Fruit fly (Drosophila melanogaster) whole organism, embryonic: ENCODE measurements around the gene CG17601.

ENCODE experiments used
- Adf1 ChIP-seq: fragments of 200-800 bp; sonication (Bioruptor generic); IDR thresholded peaks from 2 replicates; pipeline ENCODE4 v1.3.6; 2022; ENCODE audit warnings: missing biosample characterization, missing genetic modification characterization
- Blimp-1 ChIP-seq: fragments of 200-800 bp; sonication (Bioruptor generic); optimal IDR thresholded peaks from 3 replicates; lab custom pipeline; 2018; ENCODE audit warnings: missing biosample characterization, missing genetic modification characterization, mild to moderate bottlenecking, moderate library complexity, missing genetic modification reagents
- CG10321 ChIP-seq: fragments of 200-800 bp; sonication (Bioruptor generic); IDR thresholded peaks from 2 replicates; pipeline ENCODE4 v1.3.6; 2022; ENCODE audit warnings: missing biosample characterization, missing genetic modification characterization
- CG11085 ChIP-seq: fragments of 200-800 bp; sonication (Bioruptor generic); IDR thresholded peaks from 2 replicates; pipeline ENCODE4 v1.3.6; 2022; ENCODE audit warnings: missing biosample characterization, missing genetic modification characterization
- CG11456 ChIP-seq: fragments of 200-800 bp; sonication (Bioruptor generic); IDR thresholded peaks from 3 replicates; pipeline ENCODE4 v1.3.6; 2022; ENCODE audit warnings: missing biosample characterization, missing genetic modification characterization
- CG11695 ChIP-seq: fragments of 200-800 bp; sonication (Bioruptor generic); IDR thresholded peaks from 3 replicates; pipeline ENCODE4 v1.3.6; 2022; ENCODE audit warnings: missing biosample characterization, missing genetic modification characterization
- CG12391 ChIP-seq: fragments of 200-800 bp; sonication (Bioruptor generic); optimal IDR thresholded peaks from 3 replicates; lab custom pipeline; 2018; ENCODE audit warnings: missing biosample characterization, mild to moderate bottlenecking, missing genetic modification characterization, moderate library complexity
- CG12659 ChIP-seq: fragments of 200-800 bp; sonication (Bioruptor generic); optimal IDR thresholded peaks from 3 replicates; lab custom pipeline; 2017; ENCODE audit warnings: mild to moderate bottlenecking, missing biosample characterization, missing genetic modification reagents, missing genetic modification characterization
- CG12769 ChIP-seq: fragments of 200-800 bp; sonication (Bioruptor generic); optimal IDR thresholded peaks from 2 replicates; lab custom pipeline; 2019; ENCODE audit warnings: missing biosample characterization, mild to moderate bottlenecking, missing genetic modification characterization, moderate library complexity
- CG13287 ChIP-seq: fragments of 200-800 bp; sonication (Bioruptor generic); IDR thresholded peaks from 2 replicates; pipeline ENCODE4 v1.3.6; 2022; ENCODE audit warnings: missing biosample characterization, missing genetic modification characterization; ENCODE audit not compliant: partially characterized antibody
- CG15269 ChIP-seq: fragments of 200-800 bp; sonication (Bioruptor generic); optimal IDR thresholded peaks from 2 replicates; lab custom pipeline; 2018; ENCODE audit warnings: missing biosample characterization, mild to moderate bottlenecking, missing genetic modification characterization, moderate library complexity
- CG15601 ChIP-seq: fragments of 200-800 bp; sonication (Bioruptor generic); optimal IDR thresholded peaks from 3 replicates; lab custom pipeline; 2019; ENCODE audit warnings: missing biosample characterization, mild to moderate bottlenecking, missing genetic modification characterization, moderate library complexity
- CG33557 ChIP-seq: fragments of 200-800 bp; sonication (Bioruptor generic); optimal IDR thresholded peaks from 2 replicates; lab custom pipeline; 2019; ENCODE audit warnings: missing biosample characterization, mild to moderate bottlenecking, missing genetic modification characterization, moderate library complexity
- CG4328 ChIP-seq: fragments of 200-800 bp; sonication (Bioruptor generic); optimal IDR thresholded peaks from 3 replicates; lab custom pipeline; 2017; ENCODE audit warnings: missing biosample characterization, missing genetic modification reagents, missing genetic modification characterization
- CG43689 ChIP-seq: fragments of 200-800 bp; sonication (Bioruptor generic); IDR thresholded peaks from 2 replicates; pipeline ENCODE4 v1.3.6; 2022; ENCODE audit warnings: missing biosample characterization, missing genetic modification characterization
- CTCF ChIP-seq: fragments of 200-800 bp; sonication (Bioruptor generic); optimal IDR thresholded peaks from 2 replicates; lab custom pipeline; 2017; ENCODE audit warnings: missing biosample characterization, mild to moderate bottlenecking, missing genetic modification characterization, moderate library complexity
- Deaf1 ChIP-seq: fragments of 200-800 bp; optimal IDR thresholded peaks from 3 replicates; lab custom pipeline; 2019; ENCODE audit warnings: missing biosample characterization, mild to moderate bottlenecking, missing genetic modification characterization, moderate library complexity
- Dfd ChIP-seq, 2 experiments: fragments of >200 bp; optimal IDR thresholded peaks; 2 replicates each; lab custom pipeline; 2017; ENCODE audit warnings: missing biosample characterization in 2 of 2, missing genetic modification characterization in 2 of 2
- E2f2 ChIP-seq: fragments of 200-800 bp; sonication (Bioruptor generic); IDR thresholded peaks from 2 replicates; pipeline ENCODE4 v1.3.6; 2022; ENCODE audit warnings: missing biosample characterization, missing genetic modification characterization
- Jarid2 ChIP-seq: fragments of 200-800 bp; sonication (Bioruptor generic); optimal IDR thresholded peaks from 3 replicates; lab custom pipeline; 2017; ENCODE audit warnings: mild to moderate bottlenecking, missing biosample characterization, missing genetic modification reagents, missing genetic modification characterization
- Max ChIP-seq: fragments of 200-800 bp; sonication (Bioruptor generic); optimal IDR thresholded peaks from 2 replicates; lab custom pipeline; 2016; ENCODE audit warnings: missing biosample characterization, mild to moderate bottlenecking, missing genetic modification characterization
- cg ChIP-seq: fragments of 200-800 bp; sonication (Bioruptor generic); optimal IDR thresholded peaks from 3 replicates; lab custom pipeline; 2019; ENCODE audit warnings: missing biosample characterization, mild to moderate bottlenecking, missing genetic modification characterization, moderate library complexity
- chinmo ChIP-seq: fragments of 200-800 bp; sonication (Bioruptor generic); IDR thresholded peaks from 4 replicates; pipeline ENCODE4 v1.3.6; 2022; ENCODE audit warnings: missing biosample characterization, missing genetic modification characterization; ENCODE audit not compliant: partially characterized antibody
- ci ChIP-seq: fragments of 200-800 bp; sonication (Bioruptor generic); IDR thresholded peaks from 3 replicates; pipeline ENCODE4 v1.3.6; 2022; ENCODE audit warnings: missing biosample characterization, missing genetic modification characterization
- crc ChIP-seq: fragments of 200-800 bp; sonication (Bioruptor generic); optimal IDR thresholded peaks from 2 replicates; lab custom pipeline; 2016; ENCODE audit warnings: missing biosample characterization, missing genetic modification characterization
- dmrt11E ChIP-seq: fragments of 200-800 bp; sonication (Bioruptor generic); optimal IDR thresholded peaks from 3 replicates; lab custom pipeline; 2018; ENCODE audit warnings: missing biosample characterization, mild to moderate bottlenecking, missing genetic modification characterization, moderate library complexity
- hb ChIP-seq: fragments of 200-800 bp; sonication (Bioruptor generic); IDR thresholded peaks from 3 replicates; pipeline ENCODE4 v1.3.6; 2022; ENCODE audit warnings: missing biosample characterization, missing genetic modification characterization; ENCODE audit not compliant: partially characterized antibody
- oc ChIP-seq: fragments of 200-800 bp; sonication (Bioruptor generic); optimal IDR thresholded peaks from 2 replicates; lab custom pipeline; 2018; ENCODE audit warnings: missing biosample characterization, mild to moderate bottlenecking, missing genetic modification characterization, moderate library complexity
- sd ChIP-seq: fragments of 200-800 bp; sonication (Bioruptor generic); optimal IDR thresholded peaks from 3 replicates; lab custom pipeline; 2018; ENCODE audit warnings: missing biosample characterization, mild to moderate bottlenecking, missing genetic modification characterization, moderate library complexity
- sens ChIP-seq: fragments of 200-800 bp; sonication (Bioruptor generic); peaks from one replicate; lab custom pipeline; 2016; ENCODE audit warnings: missing biosample characterization, missing genetic modification characterization
- tin ChIP-seq: fragments of 200-800 bp; sonication (Bioruptor generic); optimal IDR thresholded peaks from 3 replicates; lab custom pipeline; 2016; ENCODE audit warnings: missing biosample characterization, missing genetic modification characterization
- trem ChIP-seq: fragments of 200-800 bp; optimal IDR thresholded peaks from 3 replicates; lab custom pipeline; 2019; ENCODE audit warnings: missing biosample characterization, mild to moderate bottlenecking, missing genetic modification characterization, moderate library complexity
- unpg ChIP-seq: fragments of 200-800 bp; sonication (Bioruptor generic); optimal IDR thresholded peaks from 3 replicates; lab custom pipeline; 2018; ENCODE audit warnings: missing biosample characterization, mild to moderate bottlenecking, missing genetic modification characterization, moderate library complexity
- vfl ChIP-seq: fragments of 200-800 bp; sonication (Bioruptor generic); optimal IDR thresholded peaks from 2 replicates; lab custom pipeline; 2016; ENCODE audit warnings: missing biosample characterization, missing genetic modification characterization

CG17601 gene

DNA sequence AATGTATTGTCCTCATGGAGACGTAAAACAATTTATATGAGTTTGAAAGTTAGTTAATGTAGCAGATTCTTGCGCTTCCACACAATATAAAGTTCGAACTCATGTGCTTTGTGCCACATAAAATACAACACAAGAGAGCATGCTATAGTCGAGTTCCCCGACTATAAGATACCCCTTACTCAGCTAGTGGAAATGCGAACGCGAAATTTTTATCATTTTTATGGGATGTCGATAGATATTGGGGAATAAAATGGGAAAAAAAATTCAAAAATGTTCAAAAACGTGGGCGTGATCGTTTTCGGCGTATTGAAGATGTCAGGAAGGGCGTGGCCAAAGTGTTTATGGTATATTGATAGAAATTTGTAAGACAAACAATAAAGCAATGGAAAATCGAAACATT is 36.1 kb upstream of the CG17601 start (continued):
- TF ChIP-seq Dfd (GFP tag; optimal IDR thresholded peaks at IDR 0.05; lab: Kevin White, UChicago) (no peak), hb (GFP tag; lab: Robert Waterston, UW) (peak; percentile 54; the same call in 1 of the 3 replicates)

DNA sequence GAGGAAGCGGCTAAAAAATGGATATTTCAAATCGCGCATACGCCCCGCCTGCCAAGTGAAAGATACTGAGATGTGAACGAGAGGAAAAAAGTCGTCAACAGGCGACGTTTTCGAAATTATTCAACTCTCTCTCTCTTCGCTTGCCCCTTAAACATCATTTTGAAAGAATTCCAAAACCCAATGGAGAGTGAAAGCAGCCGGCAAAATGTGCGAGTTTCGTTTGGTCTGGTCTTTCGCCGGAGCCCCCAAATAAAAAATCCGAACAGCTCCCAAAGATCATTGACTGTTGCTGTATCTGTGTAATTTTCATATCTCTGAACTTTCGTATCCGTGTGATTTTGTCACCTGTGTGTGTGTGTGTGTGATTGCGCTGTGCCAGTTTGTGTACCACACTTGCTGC is 34.8 kb upstream of the CG17601 start:
- TF ChIP-seq cg (GFP tag; lab: Kevin White, UChicago) (peak; percentile 55), CG12769 (tag; lab: Kevin White, UChicago) (peak; percentile 25), crc (GFP tag; lab: Kevin White, UChicago) (no peak), CG12391 (no peak), Max (GFP tag; lab: Kevin White, UChicago) (no peak), ci (GFP tag; lab: Robert Waterston, UW) (0 out of 3 replicates have a peak, but pooled peaks have one; percentile 9), Blimp-1 (GFP tag; lab: Kevin White, UChicago) (peak; percentile 86), tin (GFP tag; lab: Kevin White, UChicago) (no peak), Deaf1 (tag; lab: Kevin White, UChicago) (peak; percentile 6), vfl (GFP tag; lab: Kevin White, UChicago) (no peak)

DNA sequence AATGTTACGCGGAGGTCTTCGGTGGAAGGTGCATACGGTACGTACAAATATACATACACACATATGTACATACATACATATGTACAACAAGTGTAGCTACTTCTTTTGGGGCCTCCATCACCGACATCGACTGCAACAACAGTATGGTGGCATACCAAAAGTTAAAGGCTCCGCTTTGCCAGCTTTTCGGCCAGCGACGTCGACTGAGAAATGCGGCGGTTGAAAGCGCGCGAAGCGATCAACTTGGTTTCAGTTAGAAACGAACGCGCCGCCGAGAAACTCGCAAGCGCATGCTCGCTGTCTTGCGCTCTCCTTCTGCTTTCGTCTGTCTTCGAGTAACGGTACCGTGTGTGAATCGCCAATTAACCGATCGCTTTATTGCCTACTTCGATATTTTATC is 31.9 kb upstream of the CG17601 start, which contains the start of gene CG17600:
CG17600 (plus strand) TSS at position 250 of the 400 bp plus-strand sequence.
- TF ChIP-seq ci (GFP tag; lab: Robert Waterston, UW) (0 out of 3 replicates have a peak, but pooled peaks have one; percentile 1), oc (tag; lab: Kevin White, UChicago) (peak; percentile 41), E2f2 (no peak), sens (GFP tag; lab: Kevin White, UChicago) (peak; percentile 48), CG33557 (GFP tag; lab: Kevin White, UChicago) (no peak), CG11695 (no peak), Jarid2 (GFP tag; lab: Kevin White, UChicago) (peak; percentile 42), Adf1 (GFP tag; lab: Robert Waterston, UW) (no peak), Deaf1 (tag; lab: Kevin White, UChicago) (peak; percentile 39), CG15269 (tag; lab: Kevin White, UChicago) (peak; percentile 36), unpg (GFP tag; lab: Kevin White, UChicago) (no peak), CG43689 (GFP tag; lab: Robert Waterston, UW) (no peak), trem (tag; lab: Kevin White, UChicago) (no peak), chinmo (GFP tag; lab: Robert Waterston, UW) (0 out of 4 replicates have a peak, but pooled peaks have one; percentile 45), CG10321 (no peak), CG13287 (GFP tag; lab: Robert Waterston, UW) (peak; percentile 13; the same call in 1 of the 2 replicates), dmrt11E (no peak), CG15601 (tag; lab: Kevin White, UChicago) (peak; percentile 97), CG4328 (no peak), sd (tag; lab: Kevin White, UChicago) (peak; percentile 21), CTCF (no peak)

DNA sequence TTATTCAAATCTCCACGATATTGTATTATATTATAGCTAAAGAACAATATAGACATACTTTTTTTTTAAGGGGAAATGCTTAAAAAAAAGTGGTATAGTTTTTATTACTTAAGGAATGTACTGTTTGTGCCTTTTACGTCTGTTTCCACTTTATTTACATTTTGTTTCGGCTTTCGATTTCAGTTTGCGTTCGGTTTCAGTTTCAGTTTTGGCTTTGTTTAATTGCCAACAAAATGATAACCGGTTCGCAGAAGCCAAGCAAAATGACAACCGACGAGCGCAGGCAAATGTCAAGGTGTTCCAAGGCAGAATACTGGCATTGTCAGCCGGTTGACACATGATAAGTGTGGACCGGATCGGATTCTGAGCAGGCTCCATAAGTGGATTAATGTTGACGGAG is 19.7 kb upstream of the CG17601 start:
- 0 out of 3 replicates have a peak, but pooled peaks have one; percentile 24 for TF ChIP-seq CG11456
- no peak for TF ChIP-seq CG12659 (GFP tag; lab: Kevin White, UChicago)
- TF ChIP-seq Blimp-1 (GFP tag; lab: Kevin White, UChicago) = peak; percentile 73
- no peak for TF ChIP-seq CG11085 (GFP tag; lab: Robert Waterston, UW)
